Fruit fly (Drosophila melanogaster) whole organism, prepupa: ENCODE results near the gene Gk2.

ENCODE experiments used
- CG10631 ChIP-seq: fragments of 200-800 bp; sonication (Bioruptor generic); optimal IDR thresholded peaks from 2 replicates; lab custom pipeline; 2016; ENCODE audit warnings: missing biosample characterization, missing genetic modification characterization
- CG11762 ChIP-seq: fragments of 200-800 bp; sonication (Bioruptor generic); optimal IDR thresholded peaks from 3 replicates; lab custom pipeline; 2016; ENCODE audit warnings: missing biosample characterization, missing genetic modification characterization; ENCODE audit not compliant: insufficient read depth
- CG16779 ChIP-seq: fragments of 200-800 bp; sonication (Bioruptor generic); optimal IDR thresholded peaks from 3 replicates; lab custom pipeline; 2017; ENCODE audit warnings: missing biosample characterization, mild to moderate bottlenecking, missing genetic modification characterization
- CG31627 ChIP-seq: fragments of 200-800 bp; sonication (Bioruptor generic); optimal IDR thresholded peaks from 3 replicates; lab custom pipeline; 2016; ENCODE audit warnings: missing biosample characterization, missing genetic modification characterization
- CG34406 ChIP-seq: fragments of 200-800 bp; sonication (Bioruptor generic); optimal IDR thresholded peaks from 3 replicates; lab custom pipeline; 2016; ENCODE audit warnings: missing biosample characterization, missing genetic modification characterization
- CG4318 ChIP-seq: fragments of 200-800 bp; sonication (Bioruptor generic); optimal IDR thresholded peaks from 3 replicates; lab custom pipeline; 2017; ENCODE audit warnings: missing biosample characterization, mild to moderate bottlenecking, missing genetic modification characterization
- CG6792 ChIP-seq: fragments of 200-800 bp; sonication (Bioruptor generic); optimal IDR thresholded peaks from 3 replicates; lab custom pipeline; 2016; ENCODE audit warnings: missing biosample characterization, missing genetic modification characterization
- CG6808 ChIP-seq: fragments of 200-800 bp; sonication (Bioruptor generic); optimal IDR thresholded peaks from 3 replicates; lab custom pipeline; 2017; ENCODE audit warnings: missing biosample characterization, missing genetic modification characterization, mild to moderate bottlenecking, moderate library complexity, missing genetic modification reagents
- CG7368 ChIP-seq: fragments of 200-800 bp; sonication (Bioruptor generic); optimal IDR thresholded peaks from 3 replicates; lab custom pipeline; 2016; ENCODE audit warnings: missing biosample characterization, missing genetic modification characterization
- Hr39 ChIP-seq: fragments of 200-800 bp; sonication (Bioruptor generic); optimal IDR thresholded peaks from 2 replicates; lab custom pipeline; 2016; ENCODE audit warnings: missing biosample characterization, missing genetic modification characterization
- Hr4 ChIP-seq: fragments of 200-800 bp; sonication (Bioruptor generic); optimal IDR thresholded peaks from 3 replicates; lab custom pipeline; 2016; ENCODE audit warnings: missing biosample characterization, missing genetic modification characterization
- Sox102F ChIP-seq: fragments of 200-800 bp; sonication (Bioruptor generic); optimal IDR thresholded peaks from 2 replicates; lab custom pipeline; 2016; ENCODE audit warnings: missing biosample characterization, mild to moderate bottlenecking, missing genetic modification characterization
- fkh ChIP-seq: fragments of 200-800 bp; sonication (Bioruptor generic); optimal IDR thresholded peaks from 3 replicates; lab custom pipeline; 2017; ENCODE audit warnings: missing biosample characterization, mild to moderate bottlenecking, missing genetic modification characterization, moderate library complexity
- pdm3 ChIP-seq: fragments of 200-800 bp; sonication (Bioruptor generic); optimal IDR thresholded peaks from 3 replicates; lab custom pipeline; 2016; ENCODE audit warnings: missing biosample characterization, missing genetic modification characterization

- TF ChIP-seq fkh (GFP tag; lab: Kevin White, UChicago): no peak
- no peak for TF ChIP-seq CG6792 (GFP tag; lab: Kevin White, UChicago)
- TF ChIP-seq Hr39 (GFP tag; lab: Kevin White, UChicago): no peak
- no peak for TF ChIP-seq Sox102F (GFP tag; lab: Kevin White, UChicago)
- TF ChIP-seq CG7368 (GFP tag; lab: Kevin White, UChicago): no peak
- TF ChIP-seq CG16779 (tag; lab: Kevin White, UChicago): no peak
- TF ChIP-seq CG34406 (GFP tag; lab: Kevin White, UChicago): no peak
- no peak for TF ChIP-seq pdm3 (GFP tag; lab: Kevin White, UChicago)
- no peak for TF ChIP-seq CG11762 (GFP tag; lab: Kevin White, UChicago)
- no peak for TF ChIP-seq CG31627 (GFP tag; lab: Kevin White, UChicago)
- no peak for TF ChIP-seq CG10631 (GFP tag; lab: Kevin White, UChicago)
- TF ChIP-seq Hr4 (GFP tag; lab: Kevin White, UChicago): no peak
- no peak for TF ChIP-seq CG4318 (GFP tag; lab: Kevin White, UChicago)
- TF ChIP-seq CG6808 (GFP tag; lab: Kevin White, UChicago): no peak
Measured at dm6 chr3L:1727431-1727830, 10.8 kb upstream of the Gk2 start.
